Worm (Caenorhabditis elegans) whole organism, L4 larva: ENCODE data around the gene H35B03.1.

Experiments
- ZK546.5 ChIP-seq, 2 experiments: sonication (generic microtip); optimal IDR thresholded peaks; 2 replicates each; lab custom pipeline; 2017; ENCODE audit warnings: missing biosample characterization in 2 of 2, missing genetic modification characterization in 2 of 2
- fkh-10 ChIP-seq: fragments of 150-350 bp; optimal IDR thresholded peaks from 2 replicates; lab custom pipeline; 2014; ENCODE audit warnings: missing biosample characterization, missing genetic modification reagents, missing genetic modification characterization
- fos-1 ChIP-seq: fragments of 150-350 bp; optimal IDR thresholded peaks from 2 replicates; lab custom pipeline; 2014; ENCODE audit warnings: missing biosample characterization, missing genetic modification characterization
- lin-13 ChIP-seq: fragments of 150-350 bp; optimal IDR thresholded peaks from 2 replicates; lab custom pipeline; 2014; ENCODE audit warnings: missing biosample characterization, missing genetic modification reagents, missing genetic modification characterization
- madf-5 ChIP-seq, 2 experiments: fragments of 200-800 bp; sonication (Bioruptor generic); IDR thresholded peaks; 2 replicates each; pipeline ENCODE4 v1.3.6; 2022; ENCODE audit warnings: missing compliant biosample characterization in 2 of 2, missing genetic modification characterization in 2 of 2
- mdl-1 ChIP-seq, 2 experiments: fragments of 150-350 bp in 1 of 2; sonication (generic microtip) in 1 of 2; optimal IDR thresholded peaks; 2 replicates each; lab custom pipeline; 2014 to 2017; ENCODE audit warnings: missing biosample characterization in 2 of 2, missing genetic modification characterization in 2 of 2
- nhr-25 ChIP-seq: sonication (generic microtip); optimal IDR thresholded peaks from 2 replicates; lab custom pipeline; 2017; ENCODE audit warnings: missing genetic modification characterization, mild to moderate bottlenecking, missing compliant biosample characterization, antibody characterized with exemption, moderate library complexity, borderline replicate concordance; ENCODE audit not compliant: insufficient read depth
- nhr-76 ChIP-seq: fragments of 150-350 bp; optimal IDR thresholded peaks from 2 replicates; lab custom pipeline; 2014; ENCODE audit warnings: missing biosample characterization, missing genetic modification characterization
- nhr-77 ChIP-seq: fragments of 150-350 bp; optimal IDR thresholded peaks from 2 replicates; lab custom pipeline; 2014; ENCODE audit warnings: missing biosample characterization, missing genetic modification characterization
- pha-4 ChIP-seq, 2 experiments: fragments of 150-350 bp in 1 of 2; fragments of 200-800 bp in 1 of 2; sonication (Bioruptor generic) in 1 of 2; IDR thresholded peaks in 1 of 2; optimal IDR thresholded peaks in 1 of 2; 2 replicates each; pipeline versions ENCODE4 v1.3.6 to Lab custom; 2014 to 2022; ENCODE audit warnings: missing genetic modification characterization in 2 of 2, missing genetic modification reagents in 2 of 2, missing biosample characterization in 1 of 2, missing compliant biosample characterization in 1 of 2
- pqm-1 ChIP-seq: sonication (generic microtip); optimal IDR thresholded peaks from 2 replicates; lab custom pipeline; 2017; ENCODE audit warnings: missing biosample characterization, missing genetic modification characterization
- saeg-2 ChIP-seq: fragments of 200-800 bp; sonication (Bioruptor generic); IDR thresholded peaks from 2 replicates; pipeline ENCODE4 v1.3.6; 2022; ENCODE audit warnings: missing genetic modification reagents, missing genetic modification characterization, missing compliant biosample characterization
- skn-1 ChIP-seq: fragments of 150-350 bp; optimal IDR thresholded peaks from 2 replicates; lab custom pipeline; 2014; ENCODE audit warnings: missing biosample characterization, missing genetic modification characterization
- snpc-4 ChIP-seq: fragments of 150-350 bp; optimal IDR thresholded peaks from 2 replicates; lab custom pipeline; 2014; ENCODE audit warnings: missing biosample characterization, missing genetic modification characterization

DNA sequence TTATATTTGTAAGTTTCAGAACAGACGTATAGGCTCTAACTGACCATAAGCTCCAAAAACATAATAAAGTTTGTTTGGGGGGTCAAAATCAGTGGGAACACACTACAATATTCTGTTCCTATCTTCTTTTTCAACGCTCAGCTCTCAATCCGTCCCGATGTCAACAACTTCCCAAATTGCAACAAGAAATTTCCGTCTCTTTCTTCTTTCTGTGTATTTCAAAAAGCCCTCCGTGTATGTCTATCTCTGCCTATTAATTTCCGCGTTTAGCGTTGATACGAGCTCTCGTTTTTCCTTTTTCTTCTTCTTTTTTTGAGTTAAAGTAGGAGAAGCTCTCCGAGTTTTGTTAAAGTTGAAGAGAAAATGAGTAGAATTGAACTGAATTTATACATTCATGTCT is 1.7 kb upstream of the H35B03.1 start:
- TF ChIP-seq mdl-1 (tag; optimal IDR thresholded peaks at IDR 0.05; lab: Kevin White, UChicago) = no peak
- TF ChIP-seq skn-1 (tag; lab: Kevin White, UChicago) = no peak
- TF ChIP-seq nhr-77 = no peak
- TF ChIP-seq saeg-2 = no peak
- no peak for TF ChIP-seq pha-4 (GFP tag; IDR thresholded peaks at IDR 0.05; lab: Robert Waterston, UW)
- no peak for TF ChIP-seq pha-4 (tag; optimal IDR thresholded peaks at IDR 0.05; lab: Kevin White, UChicago)
- TF ChIP-seq fkh-10 (GFP tag; lab: Kevin White, UChicago) = peak; percentile 65
- TF ChIP-seq nhr-25 (tag; lab: Kevin White, UChicago) = no peak
- TF ChIP-seq lin-13 (GFP tag; lab: Kevin White, UChicago) = no peak
- no peak for TF ChIP-seq fos-1 (tag; lab: Kevin White, UChicago)
- no peak for TF ChIP-seq pqm-1 (tag; lab: Kevin White, UChicago)
- TF ChIP-seq madf-5 (GFP tag; IDR thresholded peaks at IDR 0.05; lab: Robert Waterston, UW) = no peak
- TF ChIP-seq nhr-76 (tag; lab: Kevin White, UChicago) = no peak
- TF ChIP-seq ZK546.5 (tag; optimal IDR thresholded peaks at IDR 0.05; lab: Kevin White, UChicago) = no peak
- TF ChIP-seq snpc-4 (tag; lab: Kevin White, UChicago) = no peak
